Worm (Caenorhabditis elegans) whole organism, mixed stage, embryonic: ENCODE measurements around the gene rab-14.

Source experiments
- M03D4.4 ChIP-seq: sonication (generic microtip); optimal IDR thresholded peaks from 2 replicates; lab custom pipeline; 2017; ENCODE audit warnings: mild to moderate bottlenecking, missing genetic modification characterization, missing compliant biosample characterization
- blmp-1 ChIP-seq: fragments of 150-350 bp; optimal IDR thresholded peaks from 2 replicates; lab custom pipeline; 2014; ENCODE audit warnings: missing biosample characterization, missing genetic modification characterization
- ceh-39 ChIP-seq: fragments of 150-350 bp; optimal IDR thresholded peaks from 2 replicates; lab custom pipeline; 2014; ENCODE audit warnings: missing biosample characterization, missing genetic modification characterization
- ceh-43 ChIP-seq: fragments of 200-800 bp; sonication (Bioruptor generic); optimal IDR thresholded peaks from 2 replicates; lab custom pipeline; 2018; ENCODE audit warnings: mild to moderate bottlenecking, missing genetic modification characterization, moderate library complexity, missing compliant biosample characterization
- ceh-83 ChIP-seq: fragments of 200-800 bp; sonication (Bioruptor generic); optimal IDR thresholded peaks from 2 replicates; lab custom pipeline; 2018; ENCODE audit warnings: mild to moderate bottlenecking, missing genetic modification characterization, missing compliant biosample characterization
- ces-1 ChIP-seq: fragments of 150-350 bp; optimal IDR thresholded peaks from 2 replicates; lab custom pipeline; 2014; ENCODE audit warnings: missing biosample characterization, missing genetic modification reagents, missing genetic modification characterization
- cnd-1 ChIP-seq: fragments of 200-800 bp; sonication (Bioruptor generic); optimal IDR thresholded peaks from 2 replicates; lab custom pipeline; 2018; ENCODE audit warnings: mild to moderate bottlenecking, missing genetic modification characterization, missing compliant biosample characterization
- drap-1 ChIP-seq: fragments of 200-800 bp; sonication (Bioruptor generic); optimal IDR thresholded peaks from 3 replicates; lab custom pipeline; 2018; ENCODE audit warnings: mild to moderate bottlenecking, missing genetic modification characterization, missing compliant biosample characterization
- elt-1 ChIP-seq: sonication (generic microtip); optimal IDR thresholded peaks from 2 replicates; lab custom pipeline; 2017; ENCODE audit warnings: missing genetic modification characterization, mild to moderate bottlenecking, missing compliant biosample characterization, antibody characterized with exemption, moderate library complexity, borderline replicate concordance; ENCODE audit not compliant: insufficient read depth
- elt-3 ChIP-seq: fragments of 150-350 bp; optimal IDR thresholded peaks from 2 replicates; lab custom pipeline; 2014; ENCODE audit warnings: missing biosample characterization, missing genetic modification characterization
- flh-1 ChIP-seq: fragments of 200-800 bp; sonication (Bioruptor generic); optimal IDR thresholded peaks from 2 replicates; lab custom pipeline; 2018; ENCODE audit warnings: mild to moderate bottlenecking, missing genetic modification characterization, moderate library complexity, missing compliant biosample characterization
- ham-2 ChIP-seq: fragments of 200-800 bp; sonication (Bioruptor generic); optimal IDR thresholded peaks from 2 replicates; lab custom pipeline; 2018; ENCODE audit warnings: mild to moderate bottlenecking, missing genetic modification characterization, missing compliant biosample characterization
- hlh-1 ChIP-seq: fragments of 150-350 bp; optimal IDR thresholded peaks from 2 replicates; lab custom pipeline; 2014; ENCODE audit warnings: missing biosample characterization, missing genetic modification reagents, missing genetic modification characterization
- lin-13 ChIP-seq: fragments of 150-350 bp; optimal IDR thresholded peaks from 2 replicates; lab custom pipeline; 2014; ENCODE audit warnings: missing biosample characterization, missing genetic modification characterization
- lsy-2 ChIP-seq: fragments of 150-350 bp; optimal IDR thresholded peaks from 2 replicates; lab custom pipeline; 2014; ENCODE audit warnings: missing biosample characterization, missing genetic modification characterization
- mep-1 ChIP-seq: fragments of 150-350 bp; optimal IDR thresholded peaks from 2 replicates; lab custom pipeline; 2017; ENCODE audit warnings: missing biosample characterization, missing genetic modification reagents, missing genetic modification characterization, inconsistent platforms
- mls-2 ChIP-seq: sonication (generic microtip); optimal IDR thresholded peaks from 2 replicates; lab custom pipeline; 2016; ENCODE audit warnings: mild to moderate bottlenecking, missing genetic modification characterization, moderate library complexity, missing compliant biosample characterization
- nhr-12 ChIP-seq: fragments of 150-350 bp; optimal IDR thresholded peaks from 2 replicates; lab custom pipeline; 2014; ENCODE audit warnings: missing biosample characterization, missing genetic modification characterization
- nhr-2 ChIP-seq: fragments of 150-350 bp; optimal IDR thresholded peaks from 2 replicates; lab custom pipeline; 2014; ENCODE audit warnings: missing biosample characterization, missing genetic modification characterization
- nhr-237 ChIP-seq: fragments of 150-350 bp; optimal IDR thresholded peaks from 2 replicates; lab custom pipeline; 2014; ENCODE audit warnings: missing biosample characterization, missing genetic modification characterization
- nhr-28 ChIP-seq: fragments of 150-350 bp; optimal IDR thresholded peaks from 2 replicates; lab custom pipeline; 2014; ENCODE audit warnings: missing biosample characterization, missing genetic modification characterization
- nhr-76 ChIP-seq: sonication (generic microtip); optimal IDR thresholded peaks from 2 replicates; lab custom pipeline; 2017; ENCODE audit warnings: missing biosample characterization, missing genetic modification characterization
- pha-4 ChIP-seq: fragments of 150-350 bp; optimal IDR thresholded peaks from 2 replicates; lab custom pipeline; 2018; ENCODE audit warnings: missing biosample characterization, missing genetic modification reagents, missing genetic modification characterization
- sem-2 ChIP-seq: fragments of 200-800 bp; sonication (Bioruptor generic); optimal IDR thresholded peaks from 2 replicates; lab custom pipeline; 2018; ENCODE audit warnings: mild to moderate bottlenecking, missing genetic modification characterization, missing compliant biosample characterization
- snpc-4 ChIP-seq: fragments of 150-350 bp; optimal IDR thresholded peaks from 2 replicates; lab custom pipeline; 2014; ENCODE audit warnings: missing biosample characterization, missing genetic modification characterization
- sptf-1 ChIP-seq: sonication (generic microtip); optimal IDR thresholded peaks from 2 replicates; lab custom pipeline; 2017; ENCODE audit warnings: mild to moderate bottlenecking, missing genetic modification characterization, moderate library complexity, missing compliant biosample characterization
- unc-120 ChIP-seq: sonication (generic microtip); optimal IDR thresholded peaks from 2 replicates; lab custom pipeline; 2017; ENCODE audit warnings: missing genetic modification characterization, missing compliant biosample characterization; ENCODE audit not compliant: poor library complexity, severe bottlenecking
- unc-39 ChIP-seq: fragments of 150-350 bp; optimal IDR thresholded peaks from 2 replicates; lab custom pipeline; 2014; ENCODE audit warnings: missing biosample characterization, missing genetic modification characterization
- unc-62 ChIP-seq: fragments of 150-350 bp; optimal IDR thresholded peaks from 2 replicates; lab custom pipeline; 2014; ENCODE audit warnings: missing biosample characterization, missing genetic modification reagents, missing genetic modification characterization
- zip-8 ChIP-seq: fragments of 150-350 bp; optimal IDR thresholded peaks from 2 replicates; lab custom pipeline; 2014; ENCODE audit warnings: missing biosample characterization, missing genetic modification characterization
- ztf-11 ChIP-seq: fragments of 150-350 bp; optimal IDR thresholded peaks from 2 replicates; lab custom pipeline; 2014; ENCODE audit warnings: missing biosample characterization, missing genetic modification characterization

The rab-14 gene

ce11 chrX:15604236-15604635, 2.2 kb downstream of the rab-14 start:
- no peak for TF ChIP-seq lin-13

- no peak for TF ChIP-seq elt-3 (tag; lab: Kevin White, UChicago)
- no peak for TF ChIP-seq ces-1 (GFP tag; lab: Kevin White, UChicago)
- no peak for TF ChIP-seq unc-39
- TF ChIP-seq nhr-12 (tag; lab: Kevin White, UChicago), result no peak
- TF ChIP-seq zip-8 (tag; lab: Kevin White, UChicago), result peak; percentile 45
- no peak for TF ChIP-seq ceh-43 (GFP tag; lab: Kevin White, UChicago)
- TF ChIP-seq nhr-237 (tag; lab: Kevin White, UChicago), result no peak
- TF ChIP-seq drap-1 (GFP tag; lab: Kevin White, UChicago), result no peak
- TF ChIP-seq blmp-1 (tag; lab: Kevin White, UChicago), result no peak
- peak; percentile 8 for TF ChIP-seq hlh-1 (tag; lab: Kevin White, UChicago)
- TF ChIP-seq snpc-4 (tag; lab: Kevin White, UChicago), result no peak
- peak; percentile 11 for TF ChIP-seq unc-120 (tag; lab: Kevin White, UChicago)
- peak; percentile 40 for TF ChIP-seq mls-2 (tag; lab: Kevin White, UChicago)
- no peak for TF ChIP-seq lin-13
- no peak for TF ChIP-seq nhr-28 (tag; lab: Kevin White, UChicago)
- TF ChIP-seq ceh-83 (GFP tag; lab: Kevin White, UChicago), result no peak
- TF ChIP-seq ztf-11, result no peak
- no peak for TF ChIP-seq lsy-2 (tag; lab: Kevin White, UChicago)
- no peak for TF ChIP-seq flh-1 (GFP tag; lab: Kevin White, UChicago)
- peak; percentile 13 for TF ChIP-seq cnd-1 (tag; lab: Kevin White, UChicago)
- peak; percentile 33 for TF ChIP-seq nhr-2 (tag; lab: Kevin White, UChicago)
- TF ChIP-seq M03D4.4 (tag; lab: Kevin White, UChicago), result peak; percentile 34
- peak; percentile 16 for TF ChIP-seq ham-2 (GFP tag; lab: Kevin White, UChicago)
- TF ChIP-seq mep-1 (tag; lab: Kevin White, UChicago), result peak; percentile 69
- TF ChIP-seq elt-1 (tag; lab: Kevin White, UChicago), result no peak
Observed at ce11 chrX:15600512-15601117, 5.8 kb downstream of the rab-14 start, which contains the start of gene ent-2. Gene ent-2 (plus strand): TSS chrX:15601067.

DNA sequence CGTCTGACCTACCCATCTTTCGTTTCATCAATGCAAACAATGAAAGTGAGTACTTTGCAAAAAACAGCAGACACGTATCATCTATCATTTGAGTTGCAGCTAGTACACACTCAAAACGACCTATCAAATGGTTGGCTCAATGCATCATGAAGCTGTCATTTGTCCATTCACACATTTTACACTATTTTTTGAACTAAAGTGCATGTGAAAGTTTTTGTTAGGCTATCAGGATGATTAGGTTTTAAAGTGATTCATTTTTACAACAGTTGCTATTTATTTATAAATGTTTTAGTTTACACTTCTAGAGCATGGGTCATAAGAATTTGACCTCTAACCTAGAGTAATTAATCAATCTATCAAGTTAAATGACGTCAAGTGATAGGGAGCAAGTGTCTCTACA, 6.5 kb downstream of the rab-14 start:
- TF ChIP-seq nhr-2 (tag; lab: Kevin White, UChicago), result no peak
- no peak for TF ChIP-seq nhr-28 (tag; lab: Kevin White, UChicago)
- TF ChIP-seq sptf-1 (tag; lab: Kevin White, UChicago), result no peak
- TF ChIP-seq nhr-237 (tag; lab: Kevin White, UChicago), result no peak
- TF ChIP-seq mep-1 (tag; lab: Kevin White, UChicago), result no peak
- no peak for TF ChIP-seq blmp-1 (tag; lab: Kevin White, UChicago)
- TF ChIP-seq snpc-4 (tag; lab: Kevin White, UChicago), result no peak
- TF ChIP-seq zip-8 (tag; lab: Kevin White, UChicago), result no peak
- TF ChIP-seq nhr-76, result no peak
- no peak for TF ChIP-seq lin-13
- no peak for TF ChIP-seq M03D4.4 (tag; lab: Kevin White, UChicago)
- no peak for TF ChIP-seq ces-1 (GFP tag; lab: Kevin White, UChicago)
- no peak for TF ChIP-seq pha-4 (tag; lab: Kevin White, UChicago)
- no peak for TF ChIP-seq ceh-39 (tag; lab: Kevin White, UChicago)
- no peak for TF ChIP-seq flh-1 (GFP tag; lab: Kevin White, UChicago)
- no peak for TF ChIP-seq unc-62 (GFP tag; lab: Kevin White, UChicago)
- TF ChIP-seq, all 35 proteins: peak for 0

ce11 chrX:15598661-15599384, 7.6 kb downstream of the rab-14 start:
- TF ChIP-seq unc-62 (GFP tag; lab: Kevin White, UChicago), result no peak
- TF ChIP-seq ceh-39 (tag; lab: Kevin White, UChicago), result no peak
- TF ChIP-seq sem-2 (GFP tag; lab: Kevin White, UChicago), result no peak
- TF ChIP-seq unc-39, result no peak
- no peak for TF ChIP-seq elt-3 (tag; lab: Kevin White, UChicago)
- no peak for TF ChIP-seq lsy-2 (tag; lab: Kevin White, UChicago)
- TF ChIP-seq mls-2 (tag; lab: Kevin White, UChicago), result no peak
- TF ChIP-seq snpc-4 (tag; lab: Kevin White, UChicago), result no peak
- no peak for TF ChIP-seq lin-13
- no peak for TF ChIP-seq ztf-11
